Worm (Caenorhabditis elegans): Measurements from ENCODE around the gene set-27.

Gene set-27

ce11 chrIII:2700637-2701036 is at the start of gene set-27:
set-27 (plus strand) TSS chrIII:2700937.
- TF ChIP-seq ceh-16 (tag; optimal IDR thresholded peaks at IDR 0.05), result no peak
- no peak for TF ChIP-seq F13H6.1 (tag; optimal IDR thresholded peaks at IDR 0.05)

- no peak for TF ChIP-seq unc-39 (tag; optimal IDR thresholded peaks at IDR 0.05)
- TF ChIP-seq fos-1 (tag; optimal IDR thresholded peaks at IDR 0.05), result peak; percentile 29
- peak; percentile 20 for TF ChIP-seq sma-3 (GFP tag; optimal IDR thresholded peaks at IDR 0.05)
Measured at ce11 chrIII:2651519-2651918, 49.2 kb upstream of the set-27 start.

ce11 chrIII:2652704-2653566 is 47.8 kb upstream of the set-27 start:
- peak; percentile 32 for TF ChIP-seq F13H6.1 (tag; optimal IDR thresholded peaks at IDR 0.05)
- TF ChIP-seq nhr-10 (tag; optimal IDR thresholded peaks at IDR 0.05), result no peak

ce11 chrIII:2656168-2656567 is 44.6 kb upstream of the set-27 start:
- TF ChIP-seq sma-3 (GFP tag; optimal IDR thresholded peaks at IDR 0.05), result peak; percentile 32
- no peak for TF ChIP-seq ceh-82 (tag; optimal IDR thresholded peaks at IDR 0.05)
- peak; percentile 14 for TF ChIP-seq nhr-21 (tag; optimal IDR thresholded peaks at IDR 0.05)
- TF ChIP-seq fos-1 (tag; optimal IDR thresholded peaks at IDR 0.05), result peak; percentile 20

ce11 chrIII:2657783-2658182 is 43.0 kb upstream of the set-27 start, which contains the start of gene let-805:
let-805 (plus strand) TSS chrIII:2658083.
- TF ChIP-seq unc-62 (GFP tag; optimal IDR thresholded peaks at IDR 0.05), result no peak
- no peak for TF ChIP-seq nhr-77 (tag; optimal IDR thresholded peaks at IDR 0.05)
- TF ChIP-seq mab-5 (tag; optimal IDR thresholded peaks at IDR 0.05), result no peak
- no peak for TF ChIP-seq lsy-2 (tag; optimal IDR thresholded peaks at IDR 0.05)
- no peak for TF ChIP-seq C34F6.9 (tag; optimal IDR thresholded peaks at IDR 0.05)
- no peak for TF ChIP-seq blmp-1 (tag; optimal IDR thresholded peaks at IDR 0.05; ENCODE audit: insufficient read depth)
- no peak for TF ChIP-seq zag-1 (tag; optimal IDR thresholded peaks at IDR 0.05)
- TF ChIP-seq sem-4 (tag; optimal IDR thresholded peaks at IDR 0.05), result no peak
- no peak for TF ChIP-seq ceh-82 (tag; optimal IDR thresholded peaks at IDR 0.05)
- TF ChIP-seq sma-3 (GFP tag; optimal IDR thresholded peaks at IDR 0.05), result no peak
- TF ChIP-seq nhr-6 (tag; optimal IDR thresholded peaks at IDR 0.05), result no peak
- no peak for TF ChIP-seq aly-2 (tag; optimal IDR thresholded peaks at IDR 0.05)
- no peak for TF ChIP-seq crh-2 (tag; optimal IDR thresholded peaks at IDR 0.05)
- no peak for TF ChIP-seq nhr-11 (tag; optimal IDR thresholded peaks at IDR 0.05)
- no peak for TF ChIP-seq unc-39 (tag; optimal IDR thresholded peaks at IDR 0.05)
- no peak for TF ChIP-seq lin-13 (GFP tag; optimal IDR thresholded peaks at IDR 0.05)
- no peak for TF ChIP-seq unc-55 (GFP tag; optimal IDR thresholded peaks at IDR 0.05)
- no peak for TF ChIP-seq nhr-129 (tag; optimal IDR thresholded peaks at IDR 0.05)
- TF ChIP-seq ztf-1 (GFP tag; conservative IDR thresholded peaks at IDR 0.05), result no peak

ce11 chrIII:2675449-2675848 is 25.3 kb upstream of the set-27 start:
- TF ChIP-seq ceh-16 (tag; optimal IDR thresholded peaks at IDR 0.05) (no peak), mdl-1 (tag; optimal IDR thresholded peaks at IDR 0.05) (no peak), unc-62 (GFP tag; optimal IDR thresholded peaks at IDR 0.05) (no peak), nhr-237 (tag; optimal IDR thresholded peaks at IDR 0.05) (no peak), sma-9 (GFP tag; optimal IDR thresholded peaks at IDR 0.05) (no peak), sma-9 (tag; optimal IDR thresholded peaks at IDR 0.05) (no peak), elt-3 (tag; optimal IDR thresholded peaks at IDR 0.05) (no peak), nhr-25 (tag; optimal IDR thresholded peaks at IDR 0.05) (no peak), gmeb-1 (tag; optimal IDR thresholded peaks at IDR 0.05) (no peak)

- no peak for TF ChIP-seq mdl-1 (tag; optimal IDR thresholded peaks at IDR 0.05)
- no peak for TF ChIP-seq nhr-6 (tag; optimal IDR thresholded peaks at IDR 0.05)
- no peak for TF ChIP-seq ama-1 (optimal IDR thresholded peaks at IDR 0.05)
- no peak for TF ChIP-seq unc-55 (GFP tag; optimal IDR thresholded peaks at IDR 0.05)
- TF ChIP-seq fos-1 (tag; optimal IDR thresholded peaks at IDR 0.05), result peak; percentile 94
- peak; percentile 12 for TF ChIP-seq gmeb-1 (tag; optimal IDR thresholded peaks at IDR 0.05)
Measured at ce11 chrIII:2676097-2676496, 24.6 kb upstream of the set-27 start.
